Worm (Caenorhabditis elegans): ENCODE measurements around the gene ugt-18.
A peak's percentile ranks its signal among the peaks of the same experiment; 100 is the strongest.

ugt-18 gene

ce11 chrV:12780248-12780647 lies 39.8 kb upstream of the ugt-18 start (continued):
- TF ChIP-seq mes-2 (tag; optimal IDR thresholded peaks at IDR 0.05; ENCODE audit: poor library complexity, severe bottlenecking): no peak
- TF ChIP-seq snpc-4 (tag; optimal IDR thresholded peaks at IDR 0.05): no peak
- TF ChIP-seq daf-19 (GFP tag; conservative IDR thresholded peaks at IDR 0.05): peak; percentile 77
- TF ChIP-seq ces-1 (GFP tag; optimal IDR thresholded peaks at IDR 0.05): no peak
- TF ChIP-seq zfp-2 (tag; optimal IDR thresholded peaks at IDR 0.05): peak; percentile 28
- TF ChIP-seq ceh-62 (tag; optimal IDR thresholded peaks at IDR 0.05): no peak
- TF ChIP-seq ztf-7 (tag; optimal IDR thresholded peaks at IDR 0.05): no peak
- no peak for TF ChIP-seq nhr-10 (tag; optimal IDR thresholded peaks at IDR 0.05)
- peak in 1 of 2 experiments; percentile 92; a peak in 2 of 4 replicates for TF ChIP-seq madf-5 (GFP tag; IDR thresholded peaks at IDR 0.05)
- TF ChIP-seq cey-2 (tag; optimal IDR thresholded peaks at IDR 0.05; ENCODE audit: borderline replicate concordance, insufficient read depth): no peak
- peak; percentile 86 for TF ChIP-seq pha-4 (GFP tag; IDR thresholded peaks at IDR 0.05)
- TF ChIP-seq pha-4 (tag; optimal IDR thresholded peaks at IDR 0.05): no peak
- TF ChIP-seq F10B5.3 (tag; optimal IDR thresholded peaks at IDR 0.05): peak; percentile 45
- peak; percentile 88 for TF ChIP-seq ctbp-1 (GFP tag; IDR thresholded peaks at IDR 0.05)
- no peak for TF ChIP-seq fos-1 (tag; optimal IDR thresholded peaks at IDR 0.05)
- TF ChIP-seq dmd-9 (GFP tag; IDR thresholded peaks at IDR 0.05): peak; percentile 78
- no peak for TF ChIP-seq T26A8.4 (GFP tag; IDR thresholded peaks at IDR 0.05)
- no peak for TF ChIP-seq F49E8.2 (tag; optimal IDR thresholded peaks at IDR 0.05; ENCODE audit: borderline replicate concordance)
- TF ChIP-seq hif-1 (tag; optimal IDR thresholded peaks at IDR 0.05): peak in 1 of 2 experiments; percentile 43
- TF ChIP-seq dmd-6 (GFP tag; IDR thresholded peaks at IDR 0.05): peak; percentile 74
- TF ChIP-seq snpc-1.2 (GFP tag; IDR thresholded peaks at IDR 0.05): no peak; the same call in none of the 2 replicates
- no peak for TF ChIP-seq daf-12 (tag; optimal IDR thresholded peaks at IDR 0.05)
- peak; percentile 56 for TF ChIP-seq hlh-11 (tag; optimal IDR thresholded peaks at IDR 0.05)
- TF ChIP-seq gei-8 (GFP tag; optimal IDR thresholded peaks at IDR 0.05): peak; percentile 43
- no peak for TF ChIP-seq lin-15B (tag; optimal IDR thresholded peaks at IDR 0.05)
- TF ChIP-seq F26F4.8 (GFP tag; conservative IDR thresholded peaks at IDR 0.05): peak; percentile 75; the same call in 1 of the 2 replicates
- no peak for TF ChIP-seq ama-1 (optimal IDR thresholded peaks at IDR 0.05)
- 0 out of 2 replicates have a peak, but pooled peaks have one; percentile 47 for TF ChIP-seq mdt-29 (GFP tag; IDR thresholded peaks at IDR 0.05)
- peak; percentile 82 for TF ChIP-seq aha-1 (tag)
- peak; percentile 55; the same call in 1 of the 2 replicates for TF ChIP-seq php-3 (GFP tag; IDR thresholded peaks at IDR 0.05)
- TF ChIP-seq sdz-12 (GFP tag; optimal IDR thresholded peaks at IDR 0.05): peak; percentile 91
- TF ChIP-seq nhr-6 (tag; optimal IDR thresholded peaks at IDR 0.05): peak; percentile 73
- peak; percentile 89; the same call in 1 of the 2 replicates for TF ChIP-seq dmd-8 (GFP tag; IDR thresholded peaks at IDR 0.05)
- TF ChIP-seq lin-13 (GFP tag; optimal IDR thresholded peaks at IDR 0.05): no peak
- no peak for TF ChIP-seq pqm-1 (tag; optimal IDR thresholded peaks at IDR 0.05)
- TF ChIP-seq arid-1 (GFP tag; conservative IDR thresholded peaks at IDR 0.05): peak; percentile 91
- TF ChIP-seq F37D6.2 (tag; optimal IDR thresholded peaks at IDR 0.05): peak; percentile 6
- TF ChIP-seq set-16 (GFP tag; IDR thresholded peaks at IDR 0.05): no peak
- no peak for TF ChIP-seq nhr-77 (tag; optimal IDR thresholded peaks at IDR 0.05)
- TF ChIP-seq nhr-41 (GFP tag; IDR thresholded peaks at IDR 0.05): no peak; the same call in 1 of the 2 replicates
- TF ChIP-seq D1046.2 (GFP tag; IDR thresholded peaks at IDR 0.05): peak; percentile 87
- TF ChIP-seq ZK546.5 (tag; optimal IDR thresholded peaks at IDR 0.05): no peak
- TF ChIP-seq hmg-1.1 (GFP tag; IDR thresholded peaks at IDR 0.05): peak; percentile 90
- TF ChIP-seq ceh-44 (GFP tag; IDR thresholded peaks at IDR 0.05): peak; percentile 65; the same call in 1 of the 2 replicates
- TF ChIP-seq lin-1 (GFP tag; IDR thresholded peaks at IDR 0.05): peak; percentile 86
- TF ChIP-seq R02D3.7 (tag; optimal IDR thresholded peaks at IDR 0.05): no peak
- no peak for TF ChIP-seq hlh-30 (tag; optimal IDR thresholded peaks at IDR 0.05; ENCODE audit: insufficient read depth)
- TF ChIP-seq lin-39 (tag; optimal IDR thresholded peaks at IDR 0.05): no peak
- TF ChIP-seq skn-1 (tag; optimal IDR thresholded peaks at IDR 0.05): no peak
- peak; percentile 97 for TF ChIP-seq lim-7 (GFP tag; IDR thresholded peaks at IDR 0.05)
- TF ChIP-seq nhr-111 (GFP tag; optimal IDR thresholded peaks at IDR 0.05): peak; percentile 84
- peak; percentile 15 for TF ChIP-seq Y5F2A.4 (GFP tag; optimal IDR thresholded peaks at IDR 0.05)

Data from whole organism, L4 larva.